Worm (Caenorhabditis elegans): ENCODE measurements around the gene ttr-43.

DNA sequence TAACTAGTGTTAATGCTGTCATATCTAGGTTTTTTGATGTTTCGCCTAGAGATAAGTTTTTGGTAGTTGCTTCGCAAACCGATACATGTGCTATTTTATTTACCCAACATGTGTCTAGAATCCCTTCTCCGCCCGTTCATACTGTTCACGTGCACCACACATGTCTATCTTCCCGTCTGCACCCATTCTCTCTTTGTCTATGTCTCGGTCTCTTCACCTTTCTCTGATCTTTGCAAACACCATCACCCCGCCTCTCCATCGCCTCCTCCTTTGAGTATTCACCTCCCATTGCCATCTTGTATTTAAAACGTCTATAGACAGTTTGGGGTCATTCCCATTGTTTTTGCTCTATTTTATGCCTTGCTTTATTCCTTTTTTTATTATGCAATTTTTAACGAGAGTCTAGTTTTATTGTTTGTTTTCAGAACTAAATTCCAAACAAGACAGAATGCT, 46.8 kb upstream of the ttr-43 start, which contains the start of gene F56H9.2:
- TF ChIP-seq aly-1 (tag; optimal IDR thresholded peaks at IDR 0.05), result no peak
- no peak for TF ChIP-seq hmg-4 (GFP tag; optimal IDR thresholded peaks at IDR 0.05)
- no peak for TF ChIP-seq ets-7 (tag; optimal IDR thresholded peaks at IDR 0.05)

All from whole organism, early embryonic.